Fruit fly (Drosophila melanogaster): ENCODE results near the gene Vha26.

Vha26 gene

dm6 chr3R:5568590-5568989 is 23.0 kb upstream of the Vha26 start, which contains the start of the genes CG2931 and Rheb (continued):
- TF ChIP-seq ac (GFP tag; optimal IDR thresholded peaks at IDR 0.05) (no peak), sc (optimal IDR thresholded peaks at IDR 0.05) (no peak), sc (GFP tag; optimal IDR thresholded peaks at IDR 0.05) (no peak), ash1 (GFP tag; optimal IDR thresholded peaks at IDR 0.05) (no peak), run (tag; optimal IDR thresholded peaks at IDR 0.05) (no peak), CG12219 (GFP tag; optimal IDR thresholded peaks at IDR 0.05) (no peak), CG3995 (GFP tag; optimal IDR thresholded peaks at IDR 0.05) (peak; percentile 53), CG32772 (GFP tag; IDR thresholded peaks at IDR 0.05) (peak; percentile 60), esg (GFP tag; conservative IDR thresholded peaks at IDR 0.05) (peak; percentile 71), grau (tag; optimal IDR thresholded peaks at IDR 0.05) (peak; percentile 67), CG15696 (tag; optimal IDR thresholded peaks at IDR 0.05) (peak; percentile 53), CG7786 (GFP tag; optimal IDR thresholded peaks at IDR 0.05) (peak; percentile 19), B-H1 (GFP tag; IDR thresholded peaks at IDR 0.05) (no peak; the same call in 2 of the 3 replicates), gcm (GFP tag; optimal IDR thresholded peaks at IDR 0.05) (peak; percentile 46), CG11696 (GFP tag; IDR thresholded peaks at IDR 0.05) (no peak), gsb (GFP tag; IDR thresholded peaks at IDR 0.05) (no peak), yki (optimal IDR thresholded peaks at IDR 0.05) (no peak), Doc2 (GFP tag; IDR thresholded peaks at IDR 0.05) (no peak), lbe (GFP tag; optimal IDR thresholded peaks at IDR 0.05) (peak; percentile 30), gfzf (GFP tag; optimal IDR thresholded peaks at IDR 0.05) (peak; percentile 92), CG31365 (tag; optimal IDR thresholded peaks at IDR 0.05) (no peak), E2f2 (GFP tag; IDR thresholded peaks at IDR 0.05) (peak; percentile 51; the same call in 1 of the 2 replicates), Mad (GFP tag; optimal IDR thresholded peaks at IDR 0.05) (peak; percentile 44), tup (GFP tag; optimal IDR thresholded peaks at IDR 0.05) (peak; percentile 48), CG12744 (GFP tag; optimal IDR thresholded peaks at IDR 0.05) (peak; percentile 42), Eip74EF (GFP tag; optimal IDR thresholded peaks at IDR 0.05) (no peak), Xbp1 (GFP tag; optimal IDR thresholded peaks at IDR 0.05) (peak; percentile 77), Mes4 (GFP tag; optimal IDR thresholded peaks at IDR 0.05) (no peak), CG9932 (GFP tag; IDR thresholded peaks at IDR 0.05) (peak; percentile 83), zfh1 (GFP tag; IDR thresholded peaks at IDR 0.05) (peak; percentile 66; the same call in 2 of the 3 replicates), h (optimal IDR thresholded peaks at IDR 0.05) (no peak), gem (tag; optimal IDR thresholded peaks at IDR 0.05) (peak; percentile 84), CG12071 (GFP tag; optimal IDR thresholded peaks at IDR 0.05) (no peak), tap (tag; optimal IDR thresholded peaks at IDR 0.05) (peak; percentile 48), BtbVII (GFP tag; optimal IDR thresholded peaks at IDR 0.05) (no peak), CG12391 (tag; optimal IDR thresholded peaks at IDR 0.05) (peak; percentile 81), Meics (GFP tag; optimal IDR thresholded peaks at IDR 0.05) (peak; percentile 44), prd (optimal IDR thresholded peaks at IDR 0.05) (no peak), prd (GFP tag; IDR thresholded peaks at IDR 0.05) (peak; percentile 82), CG9727 (GFP tag; optimal IDR thresholded peaks at IDR 0.05) (peak; percentile 67), chif (GFP tag; optimal IDR thresholded peaks at IDR 0.05) (peak; percentile 11 to 47), wek (GFP tag; optimal IDR thresholded peaks at IDR 0.05) (no peak), CG5245 (GFP tag; optimal IDR thresholded peaks at IDR 0.05) (peak; percentile 23), aop (GFP tag; IDR thresholded peaks at IDR 0.05) (no peak), CG6683 (GFP tag; optimal IDR thresholded peaks at IDR 0.05) (peak; percentile 8), Rx (GFP tag; IDR thresholded peaks at IDR 0.05) (peak; percentile 41), CG17912 (GFP tag; optimal IDR thresholded peaks at IDR 0.05) (no peak), CG9609 (GFP tag; optimal IDR thresholded peaks at IDR 0.05) (no peak), grn (GFP tag; optimal IDR thresholded peaks at IDR 0.05) (peak; percentile 39), shn (GFP tag; optimal IDR thresholded peaks at IDR 0.05) (no peak), eve (GFP tag; optimal IDR thresholded peaks at IDR 0.05) (no peak), CG14710 (tag; optimal IDR thresholded peaks at IDR 0.05) (peak; percentile 87), CG16779 (GFP tag; IDR thresholded peaks at IDR 0.05) (no peak)

Data from whole organism, embryonic.